Worm (Caenorhabditis elegans): Measurements from ENCODE around the gene gmeb-3.

gmeb-3 gene

DNA sequence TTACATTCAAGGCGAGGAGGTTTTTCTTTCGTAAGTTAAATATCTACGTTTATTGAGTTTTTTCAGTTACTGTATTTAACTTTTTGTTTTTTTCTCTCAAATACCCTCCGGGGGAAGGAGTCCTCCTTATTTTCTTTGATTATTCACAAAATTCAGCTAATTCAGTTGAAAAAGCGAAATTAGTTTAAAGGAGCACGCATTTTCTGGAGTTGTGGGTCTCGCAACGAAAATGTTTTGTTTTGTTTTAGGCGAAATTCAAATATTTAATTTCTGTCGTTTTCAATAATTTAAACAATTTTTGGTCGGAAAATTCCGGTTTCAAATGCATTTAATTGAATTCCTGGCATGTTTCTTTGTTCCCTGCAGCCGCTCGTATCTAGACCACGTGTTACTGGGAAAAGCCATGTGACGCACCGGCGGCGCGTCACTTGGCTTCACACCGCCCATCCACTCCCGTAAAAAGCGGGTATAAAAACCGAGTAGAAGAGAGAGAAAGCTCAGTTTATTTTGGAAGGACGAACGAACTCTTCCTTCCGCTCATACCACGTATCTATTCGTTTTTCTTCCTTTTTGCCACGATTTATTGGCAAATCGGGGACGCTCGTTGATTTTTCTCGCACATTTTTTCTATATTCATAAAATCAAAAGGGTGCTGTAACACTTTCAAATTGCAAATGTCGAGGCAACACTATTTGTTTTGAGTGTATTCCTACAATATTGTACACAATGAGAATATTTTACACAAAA is 32.6 kb upstream of the gmeb-3 start:
- no peak for TF ChIP-seq cog-1 (tag; optimal IDR thresholded peaks at IDR 0.05)

DNA sequence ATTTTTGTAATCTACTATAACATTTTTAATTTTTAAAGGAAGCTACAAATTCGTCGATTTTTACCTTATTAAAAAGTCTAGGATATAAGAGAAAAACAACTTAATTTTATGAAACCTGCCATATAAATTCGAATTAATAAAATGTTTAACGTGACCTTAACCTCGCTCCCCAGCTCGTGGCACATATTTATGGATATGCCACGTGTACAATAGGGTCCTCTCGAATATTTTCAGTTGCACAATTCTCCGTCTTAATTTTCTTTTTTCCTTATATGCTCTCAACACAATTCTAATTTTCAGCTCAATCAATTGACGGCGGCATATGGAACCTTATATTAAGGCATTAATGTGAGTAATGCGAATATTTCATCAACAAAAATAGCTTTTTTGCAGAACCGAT is 32.0 kb upstream of the gmeb-3 start, which contains the start of gene F34D10.4:
F34D10.4 (plus strand) TSS at position 301 of the 400 bp plus-strand sequence.
- TF ChIP-seq cog-1 (tag; optimal IDR thresholded peaks at IDR 0.05) (no peak), ref-1 (GFP tag; conservative IDR thresholded peaks at IDR 0.05) (no peak), med-1 (GFP tag; optimal IDR thresholded peaks at IDR 0.05; ENCODE audit: insufficient read depth) (no peak), ztf-23 (GFP tag; IDR thresholded peaks at IDR 0.05) (no peak)

DNA sequence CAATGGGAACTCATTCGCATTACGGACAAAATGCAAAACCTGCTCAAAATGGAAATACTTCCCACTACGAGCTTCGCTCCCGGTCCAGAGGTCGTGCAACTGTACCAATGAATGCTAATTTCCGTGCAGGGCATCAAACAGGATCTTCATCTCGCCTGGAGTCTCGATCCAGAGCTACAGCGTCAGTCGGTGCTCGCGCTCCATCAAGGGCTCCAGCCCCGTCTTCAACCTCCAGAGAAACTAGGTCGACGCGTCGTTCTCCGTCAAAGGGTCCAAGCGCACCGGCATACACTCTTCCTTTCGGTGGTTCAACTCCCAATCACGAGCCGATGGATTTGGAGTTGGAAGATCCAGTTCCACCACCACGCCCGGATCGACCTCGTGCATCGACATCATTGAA is 30.6 kb upstream of the gmeb-3 start:
- no peak for TF ChIP-seq ztf-29 (GFP tag; IDR thresholded peaks at IDR 0.05)
- TF ChIP-seq ref-1 (GFP tag; conservative IDR thresholded peaks at IDR 0.05): no peak
- no peak for TF ChIP-seq T22C8.4 (GFP tag; IDR thresholded peaks at IDR 0.05)
- no peak for TF ChIP-seq flt-1 (GFP tag; IDR thresholded peaks at IDR 0.05)
- no peak for TF ChIP-seq klf-2 (GFP tag; conservative IDR thresholded peaks at IDR 0.05)
- TF ChIP-seq tab-1 (GFP tag; IDR thresholded peaks at IDR 0.05): no peak
- no peak for TF ChIP-seq med-1 (GFP tag; optimal IDR thresholded peaks at IDR 0.05; ENCODE audit: insufficient read depth)
- TF ChIP-seq ztf-23 (GFP tag; IDR thresholded peaks at IDR 0.05): no peak
- no peak for TF ChIP-seq cog-1 (tag; optimal IDR thresholded peaks at IDR 0.05)

DNA sequence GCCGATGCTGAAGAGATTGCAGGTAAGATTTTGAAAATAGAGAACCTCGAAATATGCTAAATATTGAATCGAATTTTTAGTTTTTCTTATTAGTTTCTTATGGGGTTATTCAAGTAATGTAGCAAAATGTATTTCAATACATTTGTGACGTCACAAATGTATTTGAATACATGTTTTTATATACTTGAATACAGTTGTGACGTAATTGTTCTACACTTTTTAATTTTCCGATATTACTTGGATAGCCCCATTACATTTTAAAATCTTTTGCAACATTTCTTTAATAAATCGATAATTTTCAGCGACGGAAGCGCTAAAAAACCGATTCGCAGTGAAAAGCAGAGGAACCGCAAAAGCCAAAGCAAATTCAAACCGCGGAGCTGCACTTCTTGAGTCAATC is 30.0 kb upstream of the gmeb-3 start:
- TF ChIP-seq tab-1 (GFP tag; IDR thresholded peaks at IDR 0.05) (no peak), ztf-23 (GFP tag; IDR thresholded peaks at IDR 0.05) (no peak), T22C8.4 (GFP tag; IDR thresholded peaks at IDR 0.05) (no peak), med-1 (GFP tag; optimal IDR thresholded peaks at IDR 0.05; ENCODE audit: insufficient read depth) (no peak), flt-1 (GFP tag; IDR thresholded peaks at IDR 0.05) (no peak), ztf-29 (GFP tag; IDR thresholded peaks at IDR 0.05) (no peak), klf-2 (GFP tag; conservative IDR thresholded peaks at IDR 0.05) (no peak), ref-1 (GFP tag; conservative IDR thresholded peaks at IDR 0.05) (no peak), cog-1 (tag; optimal IDR thresholded peaks at IDR 0.05) (no peak)

DNA sequence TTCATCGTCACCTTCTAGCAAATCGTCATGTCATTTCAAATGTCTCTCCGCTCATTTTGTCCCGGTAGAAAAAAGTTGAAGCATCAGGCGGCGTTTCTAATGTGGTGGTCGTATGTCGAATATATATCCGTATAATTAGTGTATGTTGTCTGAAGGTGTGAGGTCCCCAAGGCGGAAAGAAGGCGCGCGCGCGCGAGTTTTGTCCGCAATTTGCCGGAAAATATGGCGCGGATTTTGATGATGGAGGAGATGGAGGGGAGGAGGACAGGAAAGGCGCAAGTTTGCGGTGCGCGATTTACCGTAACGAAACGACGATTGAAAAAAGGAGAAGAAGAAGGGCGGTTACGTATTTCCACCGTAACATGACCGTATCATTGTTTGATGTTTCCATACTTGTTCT is 26.2 kb upstream of the gmeb-3 start:
- TF ChIP-seq klf-2 (GFP tag; conservative IDR thresholded peaks at IDR 0.05): no peak
- TF ChIP-seq ztf-29 (GFP tag; IDR thresholded peaks at IDR 0.05): no peak
- TF ChIP-seq ref-1 (GFP tag; conservative IDR thresholded peaks at IDR 0.05): no peak
- no peak for TF ChIP-seq flt-1 (GFP tag; IDR thresholded peaks at IDR 0.05)
- no peak for TF ChIP-seq cog-1 (tag; optimal IDR thresholded peaks at IDR 0.05)
- TF ChIP-seq T22C8.4 (GFP tag; IDR thresholded peaks at IDR 0.05): no peak
- TF ChIP-seq med-1 (GFP tag; optimal IDR thresholded peaks at IDR 0.05; ENCODE audit: insufficient read depth): no peak
- no peak for TF ChIP-seq ztf-23 (GFP tag; IDR thresholded peaks at IDR 0.05)
- TF ChIP-seq tab-1 (GFP tag; IDR thresholded peaks at IDR 0.05): no peak

DNA sequence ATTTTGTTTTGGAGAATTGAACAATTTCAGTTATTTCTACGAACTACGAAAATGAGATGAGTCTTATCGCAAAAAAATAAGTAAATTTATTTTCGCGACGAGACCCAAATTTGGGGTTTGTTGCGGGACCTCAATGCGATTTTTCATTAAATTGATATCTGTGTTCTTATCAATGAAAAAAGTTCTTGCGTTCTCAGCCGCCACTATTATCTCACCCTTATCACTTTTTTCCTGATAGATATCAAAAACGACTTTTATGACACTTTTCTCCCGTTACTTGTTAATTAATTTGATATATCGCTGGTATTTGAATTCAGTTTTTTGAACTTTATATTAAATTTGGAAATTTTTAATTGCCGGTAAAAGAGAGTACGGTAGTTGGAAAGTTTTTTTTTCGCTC is 24.9 kb upstream of the gmeb-3 start:
- TF ChIP-seq ref-1 (GFP tag; conservative IDR thresholded peaks at IDR 0.05): no peak
- no peak for TF ChIP-seq ztf-29 (GFP tag; IDR thresholded peaks at IDR 0.05)
- TF ChIP-seq flt-1 (GFP tag; IDR thresholded peaks at IDR 0.05): no peak
- TF ChIP-seq klf-2 (GFP tag; conservative IDR thresholded peaks at IDR 0.05): no peak
- TF ChIP-seq med-1 (GFP tag; optimal IDR thresholded peaks at IDR 0.05; ENCODE audit: insufficient read depth): no peak
- no peak for TF ChIP-seq tab-1 (GFP tag; IDR thresholded peaks at IDR 0.05)
- no peak for TF ChIP-seq ztf-23 (GFP tag; IDR thresholded peaks at IDR 0.05)
- no peak for TF ChIP-seq cog-1 (tag; optimal IDR thresholded peaks at IDR 0.05)
- no peak for TF ChIP-seq T22C8.4 (GFP tag; IDR thresholded peaks at IDR 0.05)

DNA sequence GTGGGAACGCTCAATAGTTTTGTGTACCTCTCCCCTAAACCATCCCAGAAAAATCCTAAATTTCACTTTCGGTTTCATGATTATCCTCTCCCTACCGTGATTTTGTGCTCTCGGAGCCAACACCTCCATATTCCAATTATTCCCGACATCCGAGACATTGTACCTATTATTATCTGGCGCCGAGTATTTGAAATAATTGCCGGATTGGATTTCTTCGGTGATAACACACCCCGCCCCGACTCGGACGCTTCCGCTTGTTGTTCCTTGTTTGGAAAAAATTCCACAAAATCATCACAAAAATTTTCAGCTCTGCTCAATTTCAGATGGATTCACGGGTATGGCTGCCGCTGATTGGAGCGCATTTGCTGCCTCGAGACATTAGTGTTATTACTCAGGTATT is 23.2 kb upstream of the gmeb-3 start, which contains the start of gene lin-48:
lin-48 (plus strand) TSS at position 301 of the 400 bp plus-strand sequence.
- TF ChIP-seq T22C8.4 (GFP tag; IDR thresholded peaks at IDR 0.05): no peak
- no peak for TF ChIP-seq tab-1 (GFP tag; IDR thresholded peaks at IDR 0.05)
- 0 out of 2 replicates have a peak, but pooled peaks have one; percentile 2 for TF ChIP-seq ref-1 (GFP tag; conservative IDR thresholded peaks at IDR 0.05)
- no peak for TF ChIP-seq ztf-23 (GFP tag; IDR thresholded peaks at IDR 0.05)

DNA sequence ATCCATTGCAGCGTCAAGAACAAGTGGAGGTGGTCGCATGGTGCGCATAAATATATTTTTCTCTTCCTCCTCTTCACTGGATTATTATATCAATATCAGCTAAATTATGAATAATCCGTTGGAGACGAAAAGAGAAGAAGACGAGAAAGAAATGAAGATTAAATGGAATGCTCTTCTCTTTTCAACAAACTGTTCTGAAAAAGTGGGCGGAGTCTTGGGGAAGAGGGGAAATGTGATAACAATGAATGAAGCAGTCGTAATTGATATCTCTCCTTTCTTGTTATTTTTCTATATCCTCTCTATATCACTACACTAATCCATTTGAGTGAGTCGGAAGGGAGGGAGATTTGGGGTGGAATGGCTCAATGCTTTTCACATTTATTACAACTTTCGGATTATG is 9.0 kb upstream of the gmeb-3 start, which contains the start of gene arcp-1:
arcp-1 (minus strand) TSS at position 101 of the 400 bp plus-strand sequence.
- no peak for TF ChIP-seq tab-1 (GFP tag; IDR thresholded peaks at IDR 0.05)
- no peak for TF ChIP-seq klf-2 (GFP tag; conservative IDR thresholded peaks at IDR 0.05)
- TF ChIP-seq cog-1 (tag; optimal IDR thresholded peaks at IDR 0.05): no peak
- no peak for TF ChIP-seq flt-1 (GFP tag; IDR thresholded peaks at IDR 0.05)
- TF ChIP-seq ref-1 (GFP tag; conservative IDR thresholded peaks at IDR 0.05): no peak
- no peak for TF ChIP-seq ztf-23 (GFP tag; IDR thresholded peaks at IDR 0.05)
- TF ChIP-seq T22C8.4 (GFP tag; IDR thresholded peaks at IDR 0.05): no peak
- TF ChIP-seq ztf-29 (GFP tag; IDR thresholded peaks at IDR 0.05): no peak
- no peak for TF ChIP-seq med-1 (GFP tag; optimal IDR thresholded peaks at IDR 0.05; ENCODE audit: insufficient read depth)

DNA sequence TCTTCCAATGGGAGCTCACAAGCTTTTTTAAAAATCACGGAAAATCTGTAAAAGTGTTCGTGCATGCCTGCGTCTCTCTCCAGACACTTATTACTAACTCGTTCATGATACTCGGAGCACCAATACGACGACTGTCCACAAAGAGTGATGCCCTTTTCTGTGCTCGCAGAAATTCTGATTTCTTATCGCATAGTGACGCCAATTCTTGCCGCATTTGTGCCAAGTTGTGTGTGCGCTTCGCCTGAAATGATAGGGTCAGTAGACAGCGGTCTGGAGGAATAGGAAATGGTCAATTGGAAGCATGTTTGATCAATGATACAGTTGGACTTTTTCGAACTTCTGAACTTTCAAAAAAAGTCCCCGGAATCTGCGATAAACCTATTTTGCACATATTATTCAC is 4.3 kb upstream of the gmeb-3 start:
- no peak for TF ChIP-seq med-1 (GFP tag; optimal IDR thresholded peaks at IDR 0.05; ENCODE audit: insufficient read depth)
- TF ChIP-seq ztf-29 (GFP tag; IDR thresholded peaks at IDR 0.05): no peak
- no peak for TF ChIP-seq ztf-23 (GFP tag; IDR thresholded peaks at IDR 0.05)
- TF ChIP-seq klf-2 (GFP tag; conservative IDR thresholded peaks at IDR 0.05): no peak
- no peak for TF ChIP-seq tab-1 (GFP tag; IDR thresholded peaks at IDR 0.05)

DNA sequence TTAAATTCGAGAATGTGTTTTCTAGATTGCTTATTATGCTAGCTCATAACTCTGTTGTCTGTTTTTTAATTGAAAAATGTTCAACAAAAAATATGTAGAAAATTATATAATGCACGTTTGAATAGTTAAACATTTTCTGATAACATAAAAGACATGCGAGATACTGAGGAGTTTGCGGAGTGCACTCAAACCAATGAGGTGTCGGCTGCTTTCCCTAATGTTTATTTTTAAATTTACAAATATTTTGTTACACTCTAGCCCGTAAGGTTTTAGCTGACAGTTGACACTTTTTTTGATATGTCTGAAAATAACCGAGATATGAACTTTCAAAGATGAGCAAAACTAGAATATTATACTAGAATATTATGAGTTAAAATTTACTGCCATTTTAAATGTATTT is 3.7 kb upstream of the gmeb-3 start:
- TF ChIP-seq klf-2 (GFP tag; conservative IDR thresholded peaks at IDR 0.05) (no peak), tab-1 (GFP tag; IDR thresholded peaks at IDR 0.05) (no peak), cog-1 (tag; optimal IDR thresholded peaks at IDR 0.05) (no peak), med-1 (GFP tag; optimal IDR thresholded peaks at IDR 0.05; ENCODE audit: insufficient read depth) (no peak), T22C8.4 (GFP tag; IDR thresholded peaks at IDR 0.05) (no peak), ztf-23 (GFP tag; IDR thresholded peaks at IDR 0.05) (no peak), ref-1 (GFP tag; conservative IDR thresholded peaks at IDR 0.05) (no peak), ztf-29 (GFP tag; IDR thresholded peaks at IDR 0.05) (no peak), flt-1 (GFP tag; IDR thresholded peaks at IDR 0.05) (no peak)

Data from whole organism, midembryonic.